Worm (Caenorhabditis elegans) whole organism, L2 larva: ENCODE measurements around the gene inx-5.

ENCODE experiments used
- C34F6.9 ChIP-seq: fragments of 150-350 bp; optimal IDR thresholded peaks from 2 replicates; lab custom pipeline; 2014; ENCODE audit warnings: missing biosample characterization, missing genetic modification characterization
- F13H6.1 ChIP-seq: sonication (generic microtip); optimal IDR thresholded peaks from 2 replicates; lab custom pipeline; 2016; ENCODE audit warnings: missing genetic modification characterization, missing compliant biosample characterization
- R02D3.7 ChIP-seq: fragments of 150-350 bp; optimal IDR thresholded peaks from 2 replicates; lab custom pipeline; 2014; ENCODE audit warnings: missing biosample characterization, missing genetic modification characterization
- Y55F3AM.14 ChIP-seq: fragments of 200-800 bp; sonication (Bioruptor generic); optimal IDR thresholded peaks from 2 replicates; lab custom pipeline; 2018; ENCODE audit warnings: mild to moderate bottlenecking, missing genetic modification characterization, missing compliant biosample characterization
- ZK546.5 ChIP-seq: sonication (generic microtip); optimal IDR thresholded peaks from 2 replicates; lab custom pipeline; 2017; ENCODE audit warnings: missing biosample characterization, missing genetic modification characterization
- alr-1 ChIP-seq: fragments of 150-350 bp; optimal IDR thresholded peaks from 2 replicates; lab custom pipeline; 2014; ENCODE audit warnings: missing biosample characterization, missing genetic modification characterization
- aly-2 ChIP-seq: fragments of 150-350 bp; optimal IDR thresholded peaks from 2 replicates; lab custom pipeline; 2014; ENCODE audit warnings: missing biosample characterization, missing genetic modification characterization
- ama-1 ChIP-seq: fragments of 150-350 bp; optimal IDR thresholded peaks from 2 replicates; lab custom pipeline; 2018; ENCODE audit warnings: inconsistent platforms
- blmp-1 ChIP-seq: sonication (generic microtip); optimal IDR thresholded peaks from 2 replicates; lab custom pipeline; 2017; ENCODE audit warnings: missing genetic modification characterization, mild to moderate bottlenecking, missing compliant biosample characterization, antibody characterized with exemption, moderate library complexity; ENCODE audit not compliant: insufficient read depth
- ceh-16 ChIP-seq: fragments of 150-350 bp; optimal IDR thresholded peaks from 2 replicates; lab custom pipeline; 2014; ENCODE audit warnings: missing biosample characterization, missing genetic modification characterization
- ceh-82 ChIP-seq: fragments of 150-350 bp; optimal IDR thresholded peaks from 2 replicates; lab custom pipeline; 2014; ENCODE audit warnings: missing biosample characterization, missing genetic modification characterization
- crh-2 ChIP-seq: sonication (generic microtip); optimal IDR thresholded peaks from 2 replicates; lab custom pipeline; 2017; ENCODE audit warnings: missing biosample characterization, missing genetic modification characterization
- dmd-4 ChIP-seq: sonication (generic microtip); optimal IDR thresholded peaks from 2 replicates; lab custom pipeline; 2017; ENCODE audit warnings: missing biosample characterization, missing genetic modification characterization
- egl-27 ChIP-seq: sonication (generic microtip); optimal IDR thresholded peaks from 3 replicates; lab custom pipeline; 2017; ENCODE audit warnings: missing biosample characterization, missing genetic modification reagents, missing genetic modification characterization
- elt-1 ChIP-seq: fragments of 150-350 bp; optimal IDR thresholded peaks from 2 replicates; lab custom pipeline; 2014; ENCODE audit warnings: missing biosample characterization, missing genetic modification characterization
- elt-3 ChIP-seq: sonication (generic microtip); optimal IDR thresholded peaks from 2 replicates; lab custom pipeline; 2017; ENCODE audit warnings: missing biosample characterization, missing genetic modification characterization
- fos-1 ChIP-seq: fragments of 150-350 bp; optimal IDR thresholded peaks from 2 replicates; lab custom pipeline; 2014; ENCODE audit warnings: missing biosample characterization, missing genetic modification characterization
- gmeb-1 ChIP-seq: fragments of 150-350 bp; optimal IDR thresholded peaks from 2 replicates; lab custom pipeline; 2014; ENCODE audit warnings: missing biosample characterization, missing genetic modification characterization
- lin-11 ChIP-seq: fragments of 150-350 bp; sonication (generic microtip); optimal IDR thresholded peaks from 2 replicates; lab custom pipeline; 2014; ENCODE audit warnings: missing biosample characterization, missing genetic modification characterization, inconsistent platforms, mixed read lengths
- lin-13 ChIP-seq: fragments of 150-350 bp; optimal IDR thresholded peaks from 2 replicates; lab custom pipeline; 2014; ENCODE audit warnings: missing biosample characterization, missing genetic modification reagents, missing genetic modification characterization
- lin-39 ChIP-seq: fragments of 150-350 bp; optimal IDR thresholded peaks from 2 replicates; lab custom pipeline; 2014; ENCODE audit warnings: missing biosample characterization, missing genetic modification reagents, missing genetic modification characterization
- lsy-2 ChIP-seq, 2 experiments: fragments of 150-350 bp in 1 of 2; sonication (generic microtip) in 1 of 2; optimal IDR thresholded peaks; 2 replicates each; lab custom pipeline; 2014 to 2017; ENCODE audit warnings: missing biosample characterization in 2 of 2, missing genetic modification characterization in 2 of 2
- mab-5 ChIP-seq: fragments of 150-350 bp; optimal IDR thresholded peaks from 2 replicates; lab custom pipeline; 2014; ENCODE audit warnings: missing biosample characterization, missing genetic modification characterization
- mbf-1 ChIP-seq: sonication (generic microtip); optimal IDR thresholded peaks from 2 replicates; lab custom pipeline; 2017; ENCODE audit warnings: missing biosample characterization, missing genetic modification characterization
- mdl-1 ChIP-seq, 2 experiments: fragments of 150-350 bp in 1 of 2; sonication (generic microtip) in 1 of 2; optimal IDR thresholded peaks; 2 replicates each; lab custom pipeline; 2017; ENCODE audit warnings: missing biosample characterization in 2 of 2, missing genetic modification characterization in 2 of 2
- nhr-10 ChIP-seq: sonication (generic microtip); optimal IDR thresholded peaks from 2 replicates; lab custom pipeline; 2017; ENCODE audit warnings: missing biosample characterization, missing genetic modification characterization
- nhr-11 ChIP-seq: fragments of 150-350 bp; optimal IDR thresholded peaks from 2 replicates; lab custom pipeline; 2014; ENCODE audit warnings: missing biosample characterization, missing genetic modification characterization
- nhr-12 ChIP-seq: fragments of 150-350 bp; optimal IDR thresholded peaks from 2 replicates; lab custom pipeline; 2014; ENCODE audit warnings: missing biosample characterization, missing genetic modification characterization
- nhr-129 ChIP-seq: fragments of 150-350 bp; optimal IDR thresholded peaks from 2 replicates; lab custom pipeline; 2014; ENCODE audit warnings: missing biosample characterization, missing genetic modification characterization
- nhr-21 ChIP-seq: fragments of 150-350 bp; optimal IDR thresholded peaks from 2 replicates; lab custom pipeline; 2014; ENCODE audit warnings: missing biosample characterization, missing genetic modification characterization
- nhr-23 ChIP-seq: fragments of 150-350 bp; optimal IDR thresholded peaks from 2 replicates; lab custom pipeline; 2014; ENCODE audit warnings: missing biosample characterization, missing genetic modification reagents, missing genetic modification characterization
- nhr-237 ChIP-seq: fragments of 150-350 bp; optimal IDR thresholded peaks from 2 replicates; lab custom pipeline; 2014; ENCODE audit warnings: missing biosample characterization, missing genetic modification characterization
- nhr-25 ChIP-seq: fragments of 150-350 bp; sonication (generic microtip); optimal IDR thresholded peaks from 3 replicates; lab custom pipeline; 2014; ENCODE audit warnings: missing biosample characterization, missing genetic modification characterization
- nhr-6 ChIP-seq: fragments of 150-350 bp; optimal IDR thresholded peaks from 2 replicates; lab custom pipeline; 2014; ENCODE audit warnings: missing biosample characterization, missing genetic modification characterization
- nhr-77 ChIP-seq: fragments of 150-350 bp; optimal IDR thresholded peaks from 2 replicates; lab custom pipeline; 2014; ENCODE audit warnings: missing biosample characterization, missing genetic modification characterization
- peb-1 ChIP-seq: fragments of 150-350 bp; optimal IDR thresholded peaks from 2 replicates; lab custom pipeline; 2014; ENCODE audit warnings: missing biosample characterization, missing genetic modification characterization
- sem-4 ChIP-seq: fragments of 150-350 bp; optimal IDR thresholded peaks from 2 replicates; lab custom pipeline; 2014; ENCODE audit warnings: missing biosample characterization, missing genetic modification reagents, missing genetic modification characterization
- skn-1 ChIP-seq: sonication (generic microtip); optimal IDR thresholded peaks from 2 replicates; lab custom pipeline; 2017; ENCODE audit warnings: missing biosample characterization, missing genetic modification characterization
- sma-3 ChIP-seq: sonication (generic microtip); optimal IDR thresholded peaks from 2 replicates; lab custom pipeline; 2016; ENCODE audit warnings: missing genetic modification reagents, missing genetic modification characterization, missing compliant biosample characterization
- sma-9 ChIP-seq, 2 experiments: fragments of 150-350 bp in 1 of 2; sonication (generic microtip) in 1 of 2; optimal IDR thresholded peaks; 2 replicates each; lab custom pipeline; 2014 to 2016; ENCODE audit warnings: missing genetic modification characterization in 2 of 2, mild to moderate bottlenecking in 1 of 2, missing biosample characterization in 1 of 2, missing compliant biosample characterization in 1 of 2, missing genetic modification reagents in 1 of 2, moderate library complexity in 1 of 2
- snpc-4 ChIP-seq: fragments of 150-350 bp; optimal IDR thresholded peaks from 2 replicates; lab custom pipeline; 2014; ENCODE audit warnings: missing biosample characterization, missing genetic modification characterization
- unc-39 ChIP-seq: fragments of 150-350 bp; optimal IDR thresholded peaks from 2 replicates; lab custom pipeline; 2014; ENCODE audit warnings: missing biosample characterization, missing genetic modification characterization
- unc-55 ChIP-seq: fragments of 150-350 bp; sonication (generic microtip); optimal IDR thresholded peaks from 3 replicates; lab custom pipeline; 2014; ENCODE audit warnings: missing biosample characterization, missing genetic modification reagents, missing genetic modification characterization
- unc-62 ChIP-seq: fragments of 150-350 bp; optimal IDR thresholded peaks from 2 replicates; lab custom pipeline; 2014; ENCODE audit warnings: missing biosample characterization, missing genetic modification reagents, missing genetic modification characterization
- zag-1 ChIP-seq: fragments of 150-350 bp; optimal IDR thresholded peaks from 2 replicates; lab custom pipeline; 2014; ENCODE audit warnings: missing biosample characterization, missing genetic modification characterization
- ztf-1 ChIP-seq: fragments of 200-800 bp; sonication (Bioruptor generic); conservative IDR thresholded peaks from 2 replicates; pipeline ENCODE4 v1.3.6; 2022; ENCODE audit warnings: missing genetic modification characterization, missing compliant biosample characterization
- ztf-11 ChIP-seq: sonication (generic microtip); optimal IDR thresholded peaks from 2 replicates; lab custom pipeline; 2017; ENCODE audit warnings: missing biosample characterization, missing genetic modification characterization
- ztf-4 ChIP-seq: fragments of 150-350 bp; optimal IDR thresholded peaks from 2 replicates; lab custom pipeline; 2014; ENCODE audit warnings: missing biosample characterization, missing genetic modification characterization

The inx-5 gene

ce11 chrX:8286740-8287299, 15.4 kb downstream of the inx-5 start, which contains the start of gene sec-16A.2:
TSS of gene sec-16A.2 (plus strand) at chrX:8287249.
- TF ChIP-seq lin-13 (GFP tag; lab: Kevin White, UChicago) (peak; percentile 50), nhr-11 (no peak), ceh-82 (tag; lab: Kevin White, UChicago) (no peak), Y55F3AM.14 (GFP tag; lab: Kevin White, UChicago) (no peak), ZK546.5 (tag; lab: Kevin White, UChicago) (no peak), sem-4 (tag; lab: Kevin White, UChicago) (peak; percentile 58), C34F6.9 (peak; percentile 66), mbf-1 (tag; lab: Kevin White, UChicago) (no peak), lin-11 (tag; lab: Kevin White, UChicago) (peak; percentile 28), skn-1 (no peak), unc-39 (tag; lab: Kevin White, UChicago) (no peak), mdl-1 (tag; optimal IDR thresholded peaks at IDR 0.05; lab: Kevin White, UChicago) (no peak), blmp-1 (tag; lab: Kevin White, UChicago) (no peak), ama-1 (no peak), aly-2 (no peak), nhr-77 (no peak), peb-1 (tag; lab: Kevin White, UChicago) (no peak), crh-2 (tag; lab: Kevin White, UChicago) (peak; percentile 84), unc-62 (GFP tag; lab: Kevin White, UChicago) (no peak), R02D3.7 (tag; lab: Kevin White, UChicago) (no peak), F13H6.1 (peak; percentile 67), sma-9 (GFP tag; optimal IDR thresholded peaks at IDR 0.05; lab: Kevin White, UChicago) (peak; percentile 60), sma-9 (tag; optimal IDR thresholded peaks at IDR 0.05; lab: Kevin White, UChicago) (no peak), elt-1 (tag; lab: Kevin White, UChicago) (no peak), lsy-2 (tag; optimal IDR thresholded peaks at IDR 0.05; lab: Kevin White, UChicago) (peak in 1 of 2 experiments; percentile 79), nhr-129 (tag; lab: Kevin White, UChicago) (peak; percentile 81), mab-5 (tag; lab: Kevin White, UChicago) (peak; percentile 32), egl-27 (tag; lab: Kevin White, UChicago) (no peak), elt-3 (no peak), gmeb-1 (tag; lab: Kevin White, UChicago) (peak; percentile 3), ztf-4 (tag; lab: Kevin White, UChicago) (no peak), nhr-25 (tag; lab: Kevin White, UChicago) (no peak), nhr-21 (tag; lab: Kevin White, UChicago) (peak; percentile 27), ztf-11 (tag; lab: Kevin White, UChicago) (no peak), snpc-4 (tag; lab: Kevin White, UChicago) (peak; percentile 31), fos-1 (peak; percentile 58), sma-3 (peak; percentile 33), nhr-12 (tag; lab: Kevin White, UChicago) (no peak), zag-1 (tag; lab: Kevin White, UChicago) (no peak), nhr-6 (no peak), unc-55 (GFP tag; lab: Kevin White, UChicago) (peak; percentile 82), ceh-16 (tag; lab: Kevin White, UChicago) (no peak), nhr-23 (no peak), lin-39 (tag; lab: Kevin White, UChicago) (no peak), nhr-10 (tag; lab: Kevin White, UChicago) (no peak), nhr-237 (tag; lab: Kevin White, UChicago) (no peak), alr-1 (tag; lab: Kevin White, UChicago) (no peak), ztf-1 (GFP tag; lab: Robert Waterston, UW) (no peak), dmd-4 (tag; lab: Kevin White, UChicago) (no peak)
